Worm (Caenorhabditis elegans) whole organism, young adult: ENCODE measurements around the gene gldi-2.

Experiments used
- K11D2.4 ChIP-seq: fragments of 200-800 bp; sonication (Bioruptor generic); IDR thresholded peaks from 2 replicates; pipeline ENCODE4 v1.3.6; 2022; ENCODE audit warnings: missing genetic modification reagents, missing genetic modification characterization, missing compliant biosample characterization
- Y53G8AR.9 ChIP-seq: fragments of 200-800 bp; sonication (Bioruptor generic); conservative IDR thresholded peaks from 2 replicates; pipeline ENCODE4 v1.3.6; 2022; ENCODE audit warnings: missing genetic modification reagents, missing genetic modification characterization, missing compliant biosample characterization
- aptf-2 ChIP-seq: fragments of 200-800 bp; sonication (Bioruptor generic); conservative IDR thresholded peaks from 2 replicates; pipeline ENCODE4 v1.3.6; 2022; ENCODE audit warnings: missing genetic modification reagents, missing genetic modification characterization, missing compliant biosample characterization
- attf-6 ChIP-seq: fragments of 200-800 bp; sonication (Bioruptor generic); IDR thresholded peaks from 2 replicates; pipeline ENCODE4 v1.3.6; 2022; ENCODE audit warnings: missing genetic modification reagents, missing genetic modification characterization, missing compliant biosample characterization
- efl-1 ChIP-seq: fragments of 150-350 bp; optimal IDR thresholded peaks from 2 replicates; lab custom pipeline; 2014; ENCODE audit warnings: missing biosample characterization, missing genetic modification reagents, missing genetic modification characterization
- hrde-1 ChIP-seq: sonication (generic microtip); optimal IDR thresholded peaks from 2 replicates; lab custom pipeline; 2016; ENCODE audit warnings: missing genetic modification characterization, mild to moderate bottlenecking, missing compliant biosample characterization, moderate library complexity, missing genotype, missing genetic modification reagents, borderline replicate concordance
- madf-3 ChIP-seq: fragments of 200-800 bp; sonication (Bioruptor generic); IDR thresholded peaks from 2 replicates; pipeline ENCODE4 v1.3.6; 2022; ENCODE audit warnings: missing genetic modification reagents, missing genetic modification characterization, missing compliant biosample characterization
- nhr-120 ChIP-seq: fragments of 200-800 bp; sonication (Bioruptor generic); IDR thresholded peaks from 2 replicates; pipeline ENCODE4 v1.3.6; 2022; ENCODE audit warnings: missing genetic modification characterization, missing compliant biosample characterization
- pha-4 ChIP-seq: fragments of 150-350 bp; sonication (generic microtip); optimal IDR thresholded peaks from 2 replicates; lab custom pipeline; 2014; ENCODE audit warnings: missing biosample characterization, missing genetic modification reagents, missing genetic modification characterization
- repo-1 ChIP-seq: sonication (generic microtip); optimal IDR thresholded peaks from 2 replicates; lab custom pipeline; 2017; ENCODE audit warnings: mild to moderate bottlenecking, missing genetic modification characterization, missing compliant biosample characterization
- snpc-4 ChIP-seq, 5 experiments: fragments of 150-350 bp in 1 of 5; sonication (generic microtip) in 4 of 5; optimal IDR thresholded peaks; 2 replicates each; lab custom pipeline; 2014 to 2018; ENCODE audit warnings: missing genetic modification characterization in 5 of 5, missing biosample characterization in 3 of 5, antibody characterized with exemption in 2 of 5, mild to moderate bottlenecking in 2 of 5, missing compliant biosample characterization in 2 of 5, missing genotype in 2 of 5, moderate library complexity in 2 of 5, missing genetic modification reagents in 1 of 5

- no peak for TF ChIP-seq nhr-120 (GFP tag; lab: Robert Waterston, UW)
- TF ChIP-seq Y53G8AR.9 = no peak
- no peak for TF ChIP-seq attf-6
- no peak for TF ChIP-seq pha-4 (tag; lab: Kevin White, UChicago)
- TF ChIP-seq repo-1 (tag; lab: Kevin White, UChicago) = no peak
- TF ChIP-seq hrde-1 (tag; lab: Kevin White, UChicago) = no peak
- no peak for TF ChIP-seq madf-3
- TF ChIP-seq snpc-4 (GFP tag; optimal IDR thresholded peaks at IDR 0.05; lab: Kevin White, UChicago) = no peak
- no peak for TF ChIP-seq snpc-4 (tag; optimal IDR thresholded peaks at IDR 0.05; lab: Kevin White, UChicago)
- TF ChIP-seq K11D2.4 (GFP tag; lab: Robert Waterston, UW) = no peak
- TF ChIP-seq efl-1 (GFP tag; lab: Kevin White, UChicago) = no peak
- no peak for TF ChIP-seq aptf-2 (GFP tag; lab: Robert Waterston, UW)
Measured at ce11 chrII:6754671-6755224, 28.5 kb upstream of the gldi-2 start, which contains the start of the genes srx-95 and fis-1.
